Fruit fly (Drosophila melanogaster) whole organism, wandering third instar larva: Measurements from ENCODE around the gene CG17633.

Experiments used
- CG32264 ChIP-seq: fragments of 200-800 bp; sonication (Bioruptor generic); optimal IDR thresholded peaks from 2 replicates; lab custom pipeline; 2016; ENCODE audit warnings: missing biosample characterization, missing genetic modification characterization
- CG9705 ChIP-seq: fragments of 200-800 bp; sonication (Bioruptor generic); optimal IDR thresholded peaks from 2 replicates; lab custom pipeline; 2018; ENCODE audit warnings: missing biosample characterization, mild to moderate bottlenecking, missing genetic modification characterization
- CrebA ChIP-seq: fragments of 200-800 bp; sonication (Bioruptor generic); optimal IDR thresholded peaks from 2 replicates; lab custom pipeline; 2016; ENCODE audit warnings: missing biosample characterization, mild to moderate bottlenecking, missing genetic modification characterization, borderline replicate concordance
- Dfd ChIP-seq: fragments of >200 bp; optimal IDR thresholded peaks from 2 replicates; lab custom pipeline; 2017; ENCODE audit warnings: missing biosample characterization, missing genetic modification characterization
- GATAd ChIP-seq: sonication (Bioruptor generic); optimal IDR thresholded peaks from 2 replicates; lab custom pipeline; 2016; ENCODE audit warnings: missing biosample characterization, missing genetic modification characterization
- HLH106 ChIP-seq: fragments of 200-800 bp; optimal IDR thresholded peaks from 3 replicates; lab custom pipeline; 2019; ENCODE audit warnings: missing biosample characterization, mild to moderate bottlenecking, missing genetic modification characterization, moderate library complexity
- Hnf4 ChIP-seq: fragments of 200-800 bp; sonication (Bioruptor generic); optimal IDR thresholded peaks from 2 replicates; lab custom pipeline; 2016; ENCODE audit warnings: missing biosample characterization, mild to moderate bottlenecking, missing genetic modification characterization
- Hr78 ChIP-seq: fragments of >200 bp; optimal IDR thresholded peaks from 2 replicates; lab custom pipeline; 2017; ENCODE audit warnings: missing biosample characterization, missing genetic modification characterization
- Hr83 ChIP-seq: fragments of 200-300 bp; sonication (Bioruptor generic); optimal IDR thresholded peaks from 2 replicates; lab custom pipeline; 2016; ENCODE audit warnings: missing biosample characterization, mild to moderate bottlenecking, missing genetic modification characterization, moderate library complexity; ENCODE audit not compliant: poor library complexity, severe bottlenecking
- Jra ChIP-seq: sonication (Bioruptor generic); optimal IDR thresholded peaks from 2 replicates; lab custom pipeline; 2016; ENCODE audit warnings: missing biosample characterization, missing genetic modification characterization
- Mio ChIP-seq: sonication (Bioruptor generic); optimal IDR thresholded peaks from 2 replicates; lab custom pipeline; 2016; ENCODE audit warnings: missing biosample characterization, missing genetic modification characterization
- Myc ChIP-seq: fragments of >200 bp; optimal IDR thresholded peaks from 2 replicates; lab custom pipeline; 2017
- N ChIP-seq: fragments of >200 bp; optimal IDR thresholded peaks from 2 replicates; lab custom pipeline; 2018; ENCODE audit warnings: missing biosample characterization, missing external identifiers, missing genetic modification characterization
- OdsH ChIP-seq: fragments of 200-800 bp; sonication (Bioruptor generic); optimal IDR thresholded peaks from 2 replicates; lab custom pipeline; 2016; ENCODE audit warnings: missing biosample characterization, mild to moderate bottlenecking, missing genetic modification characterization
- Rel ChIP-seq, 2 experiments: fragments of 200-800 bp; sonication (Bioruptor generic) in 1 of 2; optimal IDR thresholded peaks; 2 replicates in 1 of 2; 3 replicates in 1 of 2; lab custom pipeline; 2016 to 2019; ENCODE audit warnings: mild to moderate bottlenecking in 2 of 2, missing biosample characterization in 2 of 2, missing genetic modification characterization in 2 of 2, moderate library complexity in 1 of 2
- Sp1 ChIP-seq: fragments of 200-800 bp; sonication (Bioruptor generic); optimal IDR thresholded peaks from 3 replicates; lab custom pipeline; 2019; ENCODE audit warnings: missing biosample characterization, mild to moderate bottlenecking, missing genetic modification characterization, moderate library complexity
- Vsx2 ChIP-seq: fragments of 200-300, 225-300 bp; sonication (Bioruptor generic); optimal IDR thresholded peaks from 2 replicates; lab custom pipeline; 2018; ENCODE audit warnings: missing biosample characterization, missing genetic modification characterization; ENCODE audit not compliant: partially characterized antibody
- br ChIP-seq: fragments of 200-800 bp; sonication (Bioruptor generic); optimal IDR thresholded peaks from 2 replicates; lab custom pipeline; 2016; ENCODE audit warnings: missing biosample characterization, missing genetic modification characterization
- brk ChIP-seq: fragments of 200-800 bp; sonication (Bioruptor generic); optimal IDR thresholded peaks from 2 replicates; lab custom pipeline; 2016; ENCODE audit warnings: missing biosample characterization, mild to moderate bottlenecking, missing genetic modification characterization
- dl ChIP-seq, 2 experiments: fragments of 175-275, 200-275 bp in 1 of 2; fragments of 200-275 bp in 1 of 2; sonication (Bioruptor generic); optimal IDR thresholded peaks; lab custom pipeline; 2018; ENCODE audit warnings: mild to moderate bottlenecking in 2 of 2, missing biosample characterization in 2 of 2, missing genetic modification characterization in 2 of 2, moderate library complexity in 2 of 2; ENCODE audit not compliant: partially characterized antibody in 2 of 2, insufficient read depth in 1 of 2
- dsf ChIP-seq: sonication (Bioruptor generic); optimal IDR thresholded peaks from 2 replicates; lab custom pipeline; 2016; ENCODE audit warnings: missing biosample characterization, missing genetic modification characterization, borderline replicate concordance
- foxo ChIP-seq, 2 experiments: fragments of 200-800 bp; sonication (Bioruptor generic); optimal IDR thresholded peaks; 2 replicates in 1 of 2; 3 replicates in 1 of 2; lab custom pipeline; 2016 to 2017; ENCODE audit warnings: missing biosample characterization in 2 of 2, missing genetic modification characterization in 2 of 2
- fru ChIP-seq: fragments of 200-800 bp; sonication (Bioruptor generic); optimal IDR thresholded peaks from 3 replicates; lab custom pipeline; 2016; ENCODE audit warnings: missing biosample characterization, mild to moderate bottlenecking, missing genetic modification characterization
- h ChIP-seq: fragments of 200-800 bp; sonication (Bioruptor generic); optimal IDR thresholded peaks from 3 replicates; lab custom pipeline; 2016; ENCODE audit warnings: missing biosample characterization, mild to moderate bottlenecking, missing genetic modification characterization
- pan ChIP-seq: fragments of >200 bp; optimal IDR thresholded peaks from 2 replicates; lab custom pipeline; 2017
- psq ChIP-seq: fragments of 200-800 bp; sonication (Bioruptor generic); optimal IDR thresholded peaks from 3 replicates; lab custom pipeline; 2017; ENCODE audit warnings: missing biosample characterization, mild to moderate bottlenecking, missing genetic modification characterization, moderate library complexity
- sv ChIP-seq: fragments of 200-800 bp; sonication (Bioruptor generic); optimal IDR thresholded peaks from 3 replicates; lab custom pipeline; 2016; ENCODE audit warnings: missing biosample characterization, missing genetic modification characterization
- usp ChIP-seq: fragments of >200 bp; optimal IDR thresholded peaks from 2 replicates; lab custom pipeline; 2017; ENCODE audit warnings: missing biosample characterization, missing genetic modification characterization
- woc ChIP-seq: sonication (Bioruptor generic); optimal IDR thresholded peaks from 2 replicates; lab custom pipeline; 2016; ENCODE audit warnings: missing biosample characterization, mild to moderate bottlenecking, missing genetic modification characterization

CG17633 gene

DNA sequence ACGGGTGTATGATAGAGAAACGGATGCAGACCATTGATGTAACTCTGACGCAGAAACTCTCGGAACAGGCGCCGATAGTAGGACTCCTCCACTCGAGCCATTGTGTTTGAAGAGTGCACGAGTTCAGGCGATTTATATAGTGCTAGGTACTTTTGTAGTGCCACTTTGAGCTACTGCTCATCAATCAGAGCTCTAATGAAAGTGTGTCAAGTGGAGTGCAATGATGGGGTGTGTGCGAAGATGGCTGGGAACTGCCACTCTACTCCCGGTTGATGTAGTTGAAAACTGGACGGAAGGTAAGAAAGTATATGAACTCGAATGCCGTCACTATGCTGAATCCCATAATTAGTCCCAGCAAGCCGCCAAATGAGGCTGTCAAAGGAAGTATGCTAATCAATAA lies 2.0 kb downstream of the CG17633 start, which contains the start of gene ppk18:
ppk18 (minus strand) TSS at position 101 of the 400 bp plus-strand sequence.
- TF ChIP-seq br (GFP tag; lab: Kevin White, UChicago), result no peak
- TF ChIP-seq N (GFP tag; lab: Kevin White, UChicago), result no peak
- no peak for TF ChIP-seq sv
- TF ChIP-seq Myc (lab: Kevin White, UChicago), result no peak
- TF ChIP-seq Rel (GFP tag; optimal IDR thresholded peaks at IDR 0.05; lab: Kevin White, UChicago), result no peak
- no peak for TF ChIP-seq Rel (tag; optimal IDR thresholded peaks at IDR 0.05; lab: Kevin White, UChicago)
- no peak for TF ChIP-seq Sp1 (GFP tag; lab: Kevin White, UChicago)
- no peak for TF ChIP-seq OdsH (GFP tag; lab: Kevin White, UChicago)
- TF ChIP-seq Hr78, result no peak
- no peak for TF ChIP-seq CG9705
- no peak for TF ChIP-seq dl (GFP tag; optimal IDR thresholded peaks at IDR 0.05; lab: Kevin White, UChicago; ENCODE audit: insufficient read depth in 1 of 2, partially characterized antibody in 2 of 2)
- TF ChIP-seq Jra (GFP tag; lab: Kevin White, UChicago), result no peak
- TF ChIP-seq Hr83 (GFP tag; lab: Kevin White, UChicago), result no peak

DNA sequence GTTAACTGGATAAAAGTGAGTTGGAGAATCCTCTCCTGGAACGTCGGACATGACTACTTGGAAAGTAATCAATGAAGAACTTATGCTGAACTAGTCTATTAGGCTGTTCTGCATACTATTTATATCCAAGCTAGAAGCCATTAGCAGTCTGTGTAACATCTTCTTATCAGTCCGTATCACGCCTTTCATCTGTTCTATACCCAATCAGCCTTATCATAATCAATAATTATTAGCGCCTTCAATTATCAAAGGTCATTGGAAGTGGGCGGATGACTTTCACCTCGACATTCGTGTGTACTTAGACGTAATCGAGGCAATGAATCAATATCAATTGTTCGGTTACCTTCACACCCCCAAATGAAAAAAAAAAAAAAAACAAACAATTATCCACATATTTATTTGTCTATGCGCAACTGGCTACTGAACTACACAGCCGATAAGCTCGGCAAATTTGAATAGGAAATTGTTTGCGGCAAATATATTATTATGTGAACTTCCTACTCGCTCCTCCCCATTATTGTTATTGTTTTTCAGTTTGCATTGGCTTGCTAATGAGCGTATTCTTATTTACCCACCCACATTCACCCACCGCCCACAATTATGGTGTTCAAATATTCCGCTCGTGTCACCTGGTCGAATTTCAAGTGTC lies 6.2 kb downstream of the CG17633 start, which contains the start of the genes ppk11 and ppk16:
ppk11 (minus strand) TSS at position 51 of the 649 bp plus-strand sequence.
ppk16 (minus strand) TSS at position 51 of the 649 bp plus-strand sequence.
- TF ChIP-seq Myc (lab: Kevin White, UChicago), result no peak
- TF ChIP-seq br (GFP tag; lab: Kevin White, UChicago), result no peak
- no peak for TF ChIP-seq CG9705
- no peak for TF ChIP-seq brk (GFP tag; lab: Kevin White, UChicago)
- no peak for TF ChIP-seq psq (GFP tag; lab: Kevin White, UChicago)
- no peak for TF ChIP-seq sv
- TF ChIP-seq HLH106, result no peak
- no peak for TF ChIP-seq CrebA (GFP tag; lab: Kevin White, UChicago)
- TF ChIP-seq foxo (GFP tag; optimal IDR thresholded peaks at IDR 0.05; lab: Kevin White, UChicago), result no peak
- no peak for TF ChIP-seq fru (GFP tag; lab: Kevin White, UChicago)
- no peak for TF ChIP-seq h
- TF ChIP-seq Dfd (GFP tag; lab: Kevin White, UChicago), result no peak
- no peak for TF ChIP-seq dsf (GFP tag; lab: Kevin White, UChicago)
- TF ChIP-seq Sp1 (GFP tag; lab: Kevin White, UChicago), result no peak
- TF ChIP-seq Mio (GFP tag; lab: Kevin White, UChicago), result no peak
- TF ChIP-seq Hnf4, result no peak
- no peak for TF ChIP-seq pan (lab: Kevin White, UChicago)

DNA sequence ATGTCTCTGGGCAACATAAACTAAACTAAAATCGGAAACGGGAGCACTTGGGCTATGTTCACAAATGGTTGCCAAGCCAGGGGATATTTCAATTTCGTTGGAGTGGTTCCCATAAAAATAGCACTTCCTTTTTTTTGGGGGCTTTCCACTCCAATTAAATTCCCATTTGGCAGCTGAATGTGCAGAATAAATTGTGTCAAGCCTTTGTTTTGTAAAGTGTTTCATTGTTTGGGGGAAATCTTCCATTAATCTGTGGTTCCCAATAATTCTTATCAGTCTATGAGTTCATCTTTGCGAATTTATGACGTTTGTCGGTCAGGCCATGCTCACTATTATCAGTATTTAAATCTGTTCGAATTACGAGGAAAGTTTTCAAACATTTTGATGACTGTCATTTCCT lies 9.1 kb downstream of the CG17633 start:
- TF ChIP-seq Rel (GFP tag; optimal IDR thresholded peaks at IDR 0.05; lab: Kevin White, UChicago) (no peak), Rel (tag; optimal IDR thresholded peaks at IDR 0.05; lab: Kevin White, UChicago) (peak; percentile 95), dl (GFP tag; optimal IDR thresholded peaks at IDR 0.05; lab: Kevin White, UChicago; ENCODE audit: insufficient read depth in 1 of 2, partially characterized antibody in 2 of 2) (no peak)

DNA sequence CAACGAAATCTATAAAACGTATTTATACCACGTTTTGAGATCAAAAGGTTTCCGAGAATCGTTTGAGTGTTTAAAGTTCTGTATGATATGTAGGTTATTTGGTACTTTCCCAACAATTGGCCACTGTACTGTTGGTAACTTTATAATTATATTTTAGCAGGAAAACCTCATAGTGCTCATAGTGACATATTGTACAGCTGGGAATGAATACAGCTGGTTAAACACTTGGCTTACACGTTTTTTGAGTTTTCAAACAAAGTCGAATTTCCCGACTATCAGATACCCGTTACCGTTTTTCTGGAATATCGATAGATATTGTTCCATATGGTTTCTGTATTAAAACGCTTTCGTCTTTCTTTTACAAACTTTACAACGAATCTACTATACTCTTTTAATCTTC lies 9.6 kb downstream of the CG17633 start:
- no peak for TF ChIP-seq Jra (GFP tag; lab: Kevin White, UChicago)
- no peak for TF ChIP-seq CG9705
- no peak for TF ChIP-seq Hr78
- no peak for TF ChIP-seq sv
- TF ChIP-seq CrebA (GFP tag; lab: Kevin White, UChicago), result no peak
- TF ChIP-seq woc (GFP tag; lab: Kevin White, UChicago), result no peak
- TF ChIP-seq Sp1 (GFP tag; lab: Kevin White, UChicago), result no peak
- TF ChIP-seq Hr83 (GFP tag; lab: Kevin White, UChicago), result no peak
- TF ChIP-seq Mio (GFP tag; lab: Kevin White, UChicago), result no peak
- TF ChIP-seq usp (GFP tag; lab: Kevin White, UChicago), result no peak
- TF ChIP-seq OdsH (GFP tag; lab: Kevin White, UChicago), result no peak
- TF ChIP-seq dl (GFP tag; optimal IDR thresholded peaks at IDR 0.05; lab: Kevin White, UChicago; ENCODE audit: insufficient read depth in 1 of 2, partially characterized antibody in 2 of 2), result no peak
- TF ChIP-seq br (GFP tag; lab: Kevin White, UChicago), result no peak
- no peak for TF ChIP-seq Vsx2 (GFP tag; lab: Kevin White, UChicago)
- no peak for TF ChIP-seq GATAd
- no peak for TF ChIP-seq Myc (lab: Kevin White, UChicago)
- no peak for TF ChIP-seq CG32264
